Worm (Caenorhabditis elegans): Measurements from ENCODE around the gene srbc-79.
"Not testable (repeated sequence)": the region's sequence is repeated elsewhere in the genome, so short reads cannot be mapped to it uniquely, and the experiment has no call there.

Gene srbc-79

DNA sequence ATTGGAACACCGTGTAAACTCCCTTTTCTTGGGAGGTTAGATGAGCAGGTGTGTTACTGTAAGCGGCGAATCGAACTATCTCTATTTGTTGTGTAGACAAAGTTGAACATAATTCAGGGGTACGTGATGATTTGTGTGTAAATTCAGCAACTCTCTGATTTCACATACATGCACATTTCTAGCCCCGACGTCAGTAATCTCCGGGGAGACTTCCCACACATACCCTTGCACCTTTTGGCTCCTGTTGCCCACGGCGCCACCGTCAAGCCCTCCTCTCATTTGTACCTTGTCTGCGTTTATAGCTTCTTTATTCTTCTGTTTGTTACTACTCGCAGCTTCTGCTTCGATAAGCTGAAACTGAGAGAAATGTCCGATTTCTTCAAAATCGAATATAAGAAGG is 26.6 kb upstream of the srbc-79 start, which contains the start of gene Y38H6C.25:
TSS of gene Y38H6C.25 (plus strand) at position 301 of the 400 bp plus-strand sequence.
- TF ChIP-seq ama-1 (optimal IDR thresholded peaks at IDR 0.05), result no peak
- TF ChIP-seq tra-4 (tag; optimal IDR thresholded peaks at IDR 0.05), result no peak
- no peak for TF ChIP-seq tbx-37 (GFP tag; conservative IDR thresholded peaks at IDR 0.05)
- no peak for TF ChIP-seq aly-1 (tag; optimal IDR thresholded peaks at IDR 0.05)
- TF ChIP-seq ceh-13 (GFP tag; optimal IDR thresholded peaks at IDR 0.05), result no peak
- no peak for TF ChIP-seq hmg-4 (GFP tag; optimal IDR thresholded peaks at IDR 0.05)
- TF ChIP-seq pes-1 (GFP tag; IDR thresholded peaks at IDR 0.05), result no peak
- TF ChIP-seq ets-7 (tag; optimal IDR thresholded peaks at IDR 0.05), result no peak
- no peak for TF ChIP-seq hmbx-1 (tag; optimal IDR thresholded peaks at IDR 0.05)
- no peak for TF ChIP-seq tbx-11 (GFP tag; IDR thresholded peaks at IDR 0.05)
- TF ChIP-seq scrt-1 (GFP tag; IDR thresholded peaks at IDR 0.05), result no peak
- no peak for TF ChIP-seq hnd-1 (tag; optimal IDR thresholded peaks at IDR 0.05)
- TF ChIP-seq F13C5.2 (tag; optimal IDR thresholded peaks at IDR 0.05), result no peak

DNA sequence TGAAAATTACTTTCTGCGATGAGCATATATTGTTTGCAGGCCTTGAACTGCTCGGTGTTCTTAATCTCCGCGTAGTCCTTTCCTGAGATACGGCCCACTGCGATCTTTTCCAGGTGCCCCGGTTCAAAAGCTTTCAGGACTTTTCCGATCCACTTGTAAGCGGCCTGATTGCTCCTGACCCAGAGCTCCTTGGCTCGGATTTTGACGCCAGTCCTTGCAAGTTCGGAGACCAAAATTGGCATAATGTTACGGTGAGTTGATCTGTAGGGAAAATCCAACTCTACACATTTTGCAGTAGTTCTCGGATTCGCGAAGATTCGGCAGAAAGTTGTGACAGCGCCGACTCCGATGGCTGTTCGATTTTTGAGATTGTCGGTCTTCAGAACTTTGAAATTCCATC is 24.7 kb upstream of the srbc-79 start:
- TF ChIP-seq tbx-11 (GFP tag; IDR thresholded peaks at IDR 0.05) (no peak), ceh-36 (tag; optimal IDR thresholded peaks at IDR 0.05) (no peak), hmbx-1 (tag; optimal IDR thresholded peaks at IDR 0.05) (no peak), scrt-1 (GFP tag; IDR thresholded peaks at IDR 0.05) (no peak), sea-1 (GFP tag; conservative IDR thresholded peaks at IDR 0.05) (no peak), hmg-4 (GFP tag; optimal IDR thresholded peaks at IDR 0.05) (no peak), pes-1 (GFP tag; IDR thresholded peaks at IDR 0.05) (no peak), flt-1 (GFP tag; IDR thresholded peaks at IDR 0.05) (no peak), hnd-1 (tag; optimal IDR thresholded peaks at IDR 0.05) (no peak), ama-1 (optimal IDR thresholded peaks at IDR 0.05) (no peak), ets-7 (tag; optimal IDR thresholded peaks at IDR 0.05) (no peak), tra-4 (tag; optimal IDR thresholded peaks at IDR 0.05) (no peak), ceh-13 (GFP tag; optimal IDR thresholded peaks at IDR 0.05) (no peak), aly-1 (tag; optimal IDR thresholded peaks at IDR 0.05) (no peak), B0310.2 (tag; optimal IDR thresholded peaks at IDR 0.05) (no peak), F13C5.2 (tag; optimal IDR thresholded peaks at IDR 0.05) (no peak), tbx-37 (GFP tag; conservative IDR thresholded peaks at IDR 0.05) (no peak)

ce11 chrV:20514483-20514882 is 22.2 kb upstream of the srbc-79 start:
- TF ChIP-seq ets-7 (tag; optimal IDR thresholded peaks at IDR 0.05), result no peak
- TF ChIP-seq ceh-13 (GFP tag; optimal IDR thresholded peaks at IDR 0.05), result no peak
- TF ChIP-seq tbx-11 (GFP tag; IDR thresholded peaks at IDR 0.05), result no peak

- not testable (repeated sequence) for TF ChIP-seq tbx-37 (GFP tag; conservative IDR thresholded peaks at IDR 0.05); hnd-1 (tag; optimal IDR thresholded peaks at IDR 0.05); ets-7 (tag; optimal IDR thresholded peaks at IDR 0.05)
Observed at ce11 chrV:20513661-20514060, 21.4 kb upstream of the srbc-79 start, which contains the start of gene Y38H6C.8. TSS of gene Y38H6C.8 (plus strand) at chrV:20513961.

DNA sequence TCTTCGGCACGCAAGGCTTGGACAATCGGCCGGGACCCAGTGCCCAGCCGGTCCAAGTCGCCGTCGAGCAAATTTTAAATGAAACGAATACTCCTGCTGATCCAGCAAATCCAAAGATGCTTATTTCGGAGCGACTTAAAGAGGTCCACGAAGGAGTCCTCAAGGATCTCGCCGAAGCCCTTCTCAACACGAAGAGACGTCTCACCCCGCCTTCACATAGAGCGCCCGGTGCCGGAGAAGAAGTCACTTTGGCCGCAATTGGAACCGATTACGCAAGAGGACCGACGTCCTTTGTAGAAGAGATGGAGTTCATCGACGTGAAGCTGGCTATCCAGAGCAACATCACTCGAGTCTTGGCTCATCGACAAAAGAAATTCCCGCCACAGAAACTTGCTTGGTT is 17.1 kb upstream of the srbc-79 start:
- TF ChIP-seq hmg-4 (GFP tag; optimal IDR thresholded peaks at IDR 0.05) (no peak), pes-1 (GFP tag; IDR thresholded peaks at IDR 0.05) (no peak), B0310.2 (tag; optimal IDR thresholded peaks at IDR 0.05) (no peak), tbx-11 (GFP tag; IDR thresholded peaks at IDR 0.05) (no peak), ets-7 (tag; optimal IDR thresholded peaks at IDR 0.05) (no peak), ama-1 (optimal IDR thresholded peaks at IDR 0.05) (no peak), tbx-37 (GFP tag; conservative IDR thresholded peaks at IDR 0.05) (no peak), hnd-1 (tag; optimal IDR thresholded peaks at IDR 0.05) (no peak), hmbx-1 (tag; optimal IDR thresholded peaks at IDR 0.05) (no peak)

ce11 chrV:20506542-20506941 is 14.3 kb upstream of the srbc-79 start:
- TF ChIP-seq hmbx-1 (tag; optimal IDR thresholded peaks at IDR 0.05), result no peak
- TF ChIP-seq flt-1 (GFP tag; IDR thresholded peaks at IDR 0.05), result no peak
- no peak for TF ChIP-seq tra-4 (tag; optimal IDR thresholded peaks at IDR 0.05)
- TF ChIP-seq F13C5.2 (tag; optimal IDR thresholded peaks at IDR 0.05), result no peak
- no peak for TF ChIP-seq ceh-36 (tag; optimal IDR thresholded peaks at IDR 0.05)
- no peak for TF ChIP-seq hmg-4 (GFP tag; optimal IDR thresholded peaks at IDR 0.05)
- no peak for TF ChIP-seq ceh-13 (GFP tag; optimal IDR thresholded peaks at IDR 0.05)
- TF ChIP-seq B0310.2 (tag; optimal IDR thresholded peaks at IDR 0.05), result no peak
- no peak for TF ChIP-seq pes-1 (GFP tag; IDR thresholded peaks at IDR 0.05)
- no peak for TF ChIP-seq ets-7 (tag; optimal IDR thresholded peaks at IDR 0.05)
- TF ChIP-seq ama-1 (optimal IDR thresholded peaks at IDR 0.05), result no peak
- TF ChIP-seq scrt-1 (GFP tag; IDR thresholded peaks at IDR 0.05), result no peak
- no peak for TF ChIP-seq aly-1 (tag; optimal IDR thresholded peaks at IDR 0.05)

DNA sequence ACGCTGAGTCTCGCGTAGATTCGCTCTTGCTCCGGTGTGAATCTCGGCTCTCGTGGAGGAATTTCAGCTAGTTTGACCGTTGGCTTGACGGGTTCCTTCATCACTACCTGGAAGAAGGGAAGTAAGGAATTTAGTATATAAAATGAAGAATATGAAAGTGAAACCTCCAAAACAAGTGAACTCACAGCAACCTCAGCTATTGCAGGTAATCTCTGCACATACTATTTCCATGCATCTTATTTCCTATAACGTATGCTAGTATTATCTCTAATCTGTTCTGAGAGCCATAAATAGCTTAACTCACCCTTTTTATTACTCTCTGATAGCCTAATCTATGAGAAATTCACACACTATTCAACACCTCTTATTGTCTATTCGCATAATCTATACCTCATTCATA is 12.7 kb upstream of the srbc-79 start, which contains the start of gene Y38H6C.4:
TSS of gene Y38H6C.4 (minus strand) at position 101 of the 400 bp plus-strand sequence.
- no peak for TF ChIP-seq ceh-13 (GFP tag; optimal IDR thresholded peaks at IDR 0.05)
- no peak for TF ChIP-seq hnd-1 (tag; optimal IDR thresholded peaks at IDR 0.05)
- TF ChIP-seq ceh-36 (tag; optimal IDR thresholded peaks at IDR 0.05), result no peak
- TF ChIP-seq B0310.2 (tag; optimal IDR thresholded peaks at IDR 0.05), result no peak
- TF ChIP-seq aly-1 (tag; optimal IDR thresholded peaks at IDR 0.05), result no peak
- TF ChIP-seq pes-1 (GFP tag; IDR thresholded peaks at IDR 0.05), result no peak
- no peak for TF ChIP-seq ama-1 (optimal IDR thresholded peaks at IDR 0.05)
- TF ChIP-seq hmbx-1 (tag; optimal IDR thresholded peaks at IDR 0.05), result no peak
- no peak for TF ChIP-seq tbx-11 (GFP tag; IDR thresholded peaks at IDR 0.05)
- TF ChIP-seq ets-7 (tag; optimal IDR thresholded peaks at IDR 0.05), result no peak
- no peak for TF ChIP-seq hmg-4 (GFP tag; optimal IDR thresholded peaks at IDR 0.05)
- TF ChIP-seq scrt-1 (GFP tag; IDR thresholded peaks at IDR 0.05), result no peak

ce11 chrV:20500405-20500804 is 8.1 kb upstream of the srbc-79 start, which contains the start of gene dct-14:
TSS of gene dct-14 (minus strand) at chrV:20500505.
- TF ChIP-seq ceh-36 (tag; optimal IDR thresholded peaks at IDR 0.05) (no peak), flt-1 (GFP tag; IDR thresholded peaks at IDR 0.05) (no peak), ama-1 (optimal IDR thresholded peaks at IDR 0.05) (no peak), B0310.2 (tag; optimal IDR thresholded peaks at IDR 0.05) (no peak), pes-1 (GFP tag; IDR thresholded peaks at IDR 0.05) (no peak), scrt-1 (GFP tag; IDR thresholded peaks at IDR 0.05) (no peak), tbx-11 (GFP tag; IDR thresholded peaks at IDR 0.05) (no peak), ets-7 (tag; optimal IDR thresholded peaks at IDR 0.05) (no peak), ceh-13 (GFP tag; optimal IDR thresholded peaks at IDR 0.05) (no peak), sea-1 (GFP tag; conservative IDR thresholded peaks at IDR 0.05) (no peak), hnd-1 (tag; optimal IDR thresholded peaks at IDR 0.05) (no peak), hmbx-1 (tag; optimal IDR thresholded peaks at IDR 0.05) (no peak), tbx-37 (GFP tag; conservative IDR thresholded peaks at IDR 0.05) (no peak), F13C5.2 (tag; optimal IDR thresholded peaks at IDR 0.05) (no peak), hmg-4 (GFP tag; optimal IDR thresholded peaks at IDR 0.05) (no peak), aly-1 (tag; optimal IDR thresholded peaks at IDR 0.05) (no peak), tra-4 (tag; optimal IDR thresholded peaks at IDR 0.05) (no peak)

All from whole organism, early embryonic.